Worm (Caenorhabditis elegans) whole organism, L1 larva: ENCODE measurements around the gene W03F8.4.
A peak's percentile ranks its signal among the peaks of the same experiment; 100 is the strongest.

ENCODE experiments used
- Y116A8C.19 ChIP-seq: sonication (generic microtip); optimal IDR thresholded peaks from 2 replicates; lab custom pipeline; 2016; ENCODE audit warnings: missing compliant biosample characterization, missing genetic modification characterization, borderline replicate concordance
- ceh-82 ChIP-seq, 3 experiments: fragments of 150-350 bp in 1 of 3; sonication (generic microtip) in 2 of 3; optimal IDR thresholded peaks; 2 replicates each; lab custom pipeline; 2014 to 2017; ENCODE audit warnings: missing biosample characterization in 3 of 3, missing genetic modification characterization in 3 of 3
- elt-3 ChIP-seq, 6 experiments: fragments of 150-350 bp in 1 of 6; sonication (generic microtip); optimal IDR thresholded peaks; 2 replicates each; lab custom pipeline; 2017 to 2018; ENCODE audit warnings: missing biosample characterization in 6 of 6, missing genetic modification characterization in 6 of 6, inconsistent platforms in 1 of 6
- lsy-2 ChIP-seq, 2 experiments: fragments of 150-350 bp; optimal IDR thresholded peaks; 2 replicates each; lab custom pipeline; 2014; ENCODE audit warnings: missing biosample characterization in 2 of 2, missing genetic modification characterization in 2 of 2
- nhr-85 ChIP-seq: sonication (generic microtip); peaks from one replicate; lab custom pipeline; 2016; ENCODE audit warnings: missing genetic modification characterization, inconsistent platforms, missing compliant biosample characterization
- pax-3 ChIP-seq: fragments of 200-800 bp; sonication (Bioruptor generic); optimal IDR thresholded peaks from 2 replicates; lab custom pipeline; 2018; ENCODE audit warnings: mild to moderate bottlenecking, missing genetic modification characterization, moderate library complexity, missing compliant biosample characterization

DNA sequence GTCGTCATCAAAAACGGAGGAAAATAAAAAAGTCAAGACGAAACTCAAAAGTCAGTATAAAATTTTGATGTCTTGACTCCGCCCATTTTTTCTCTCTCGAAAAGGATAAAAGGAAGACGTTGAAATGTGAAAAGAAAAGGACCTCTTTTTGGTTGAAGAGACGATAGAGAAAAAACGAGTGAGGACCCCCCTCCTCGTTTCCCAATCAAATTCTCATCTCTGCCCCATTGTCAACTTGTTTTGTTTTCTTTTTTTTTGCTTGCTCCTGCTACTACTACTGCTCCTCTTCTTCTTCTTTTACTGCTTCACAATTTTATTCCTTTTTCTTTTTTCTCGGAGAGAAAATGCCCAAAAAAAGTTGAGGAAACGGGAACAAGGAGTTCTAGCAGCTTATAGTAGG is 46.1 kb upstream of the W03F8.4 start:
- TF ChIP-seq nhr-85 (tag; lab: Kevin White, UChicago) (no peak), Y116A8C.19 (tag; lab: Kevin White, UChicago) (no peak), lsy-2 (tag; optimal IDR thresholded peaks at IDR 0.05; lab: Kevin White, UChicago) (peak; percentile 29), ceh-82 (tag; optimal IDR thresholded peaks at IDR 0.05; lab: Kevin White, UChicago) (peak in 2 of 3 experiments; percentile 25 to 51), pax-3 (tag; lab: Kevin White, UChicago) (no peak), elt-3 (tag; optimal IDR thresholded peaks at IDR 0.05; lab: Kevin White, UChicago) (no peak)
